Worm (Caenorhabditis elegans): ENCODE measurements around the gene nuaf-1.

ce11 chrV:13575866-13576265, 7.4 kb upstream of the nuaf-1 start:
- TF ChIP-seq him-1 (tag; optimal IDR thresholded peaks at IDR 0.05) (no peak), dao-5 (tag; optimal IDR thresholded peaks at IDR 0.05) (no peak), W03F9.2 (tag; optimal IDR thresholded peaks at IDR 0.05) (no peak)
